Worm (Caenorhabditis elegans) whole organism, mixed stage, embryonic: ENCODE measurements around the gene C05C12.4.

Experiments
- ces-1 ChIP-seq: fragments of 150-350 bp; optimal IDR thresholded peaks from 2 replicates; lab custom pipeline; 2014; ENCODE audit warnings: missing biosample characterization, missing genetic modification reagents, missing genetic modification characterization
- elt-1 ChIP-seq: sonication (generic microtip); optimal IDR thresholded peaks from 2 replicates; lab custom pipeline; 2017; ENCODE audit warnings: missing genetic modification characterization, mild to moderate bottlenecking, missing compliant biosample characterization, antibody characterized with exemption, moderate library complexity, borderline replicate concordance; ENCODE audit not compliant: insufficient read depth
- hlh-1 ChIP-seq: fragments of 150-350 bp; optimal IDR thresholded peaks from 2 replicates; lab custom pipeline; 2014; ENCODE audit warnings: missing biosample characterization, missing genetic modification reagents, missing genetic modification characterization
- nhr-12 ChIP-seq: fragments of 150-350 bp; optimal IDR thresholded peaks from 2 replicates; lab custom pipeline; 2014; ENCODE audit warnings: missing biosample characterization, missing genetic modification characterization
- nhr-28 ChIP-seq: fragments of 150-350 bp; optimal IDR thresholded peaks from 2 replicates; lab custom pipeline; 2014; ENCODE audit warnings: missing biosample characterization, missing genetic modification characterization
- nhr-76 ChIP-seq: sonication (generic microtip); optimal IDR thresholded peaks from 2 replicates; lab custom pipeline; 2017; ENCODE audit warnings: missing biosample characterization, missing genetic modification characterization
- pha-4 ChIP-seq: fragments of 150-350 bp; optimal IDR thresholded peaks from 2 replicates; lab custom pipeline; 2018; ENCODE audit warnings: missing biosample characterization, missing genetic modification reagents, missing genetic modification characterization
- snpc-4 ChIP-seq: fragments of 150-350 bp; optimal IDR thresholded peaks from 2 replicates; lab custom pipeline; 2014; ENCODE audit warnings: missing biosample characterization, missing genetic modification characterization
- sptf-1 ChIP-seq: sonication (generic microtip); optimal IDR thresholded peaks from 2 replicates; lab custom pipeline; 2017; ENCODE audit warnings: mild to moderate bottlenecking, missing genetic modification characterization, moderate library complexity, missing compliant biosample characterization
- unc-62 ChIP-seq: fragments of 150-350 bp; optimal IDR thresholded peaks from 2 replicates; lab custom pipeline; 2014; ENCODE audit warnings: missing biosample characterization, missing genetic modification reagents, missing genetic modification characterization

DNA sequence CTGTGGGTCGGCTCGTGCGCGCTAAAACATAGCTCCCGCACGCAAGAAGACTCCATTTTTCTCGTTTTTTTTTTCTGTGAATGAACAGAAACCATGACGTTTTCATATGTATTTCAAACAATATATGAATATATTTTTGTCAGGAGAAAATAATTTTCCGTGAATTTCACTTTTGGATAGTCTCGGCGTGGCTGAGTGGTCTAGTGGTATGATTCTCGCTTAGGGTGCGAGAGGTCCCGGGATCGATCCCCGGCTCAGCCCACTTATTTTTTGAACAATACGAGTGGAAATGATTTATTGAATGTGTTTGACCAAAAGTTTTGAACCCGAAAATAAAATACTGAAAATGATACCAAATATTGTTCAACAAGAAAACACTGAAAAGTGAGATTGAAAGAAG, 16.5 kb downstream of the C05C12.4 start:
- no peak for TF ChIP-seq sptf-1 (tag; lab: Kevin White, UChicago)
- no peak for TF ChIP-seq nhr-12 (tag; lab: Kevin White, UChicago)
- TF ChIP-seq snpc-4 (tag; lab: Kevin White, UChicago), result no peak
- TF ChIP-seq elt-1, result no peak
- no peak for TF ChIP-seq ces-1 (GFP tag; lab: Kevin White, UChicago)
- no peak for TF ChIP-seq hlh-1 (tag; lab: Kevin White, UChicago)
- TF ChIP-seq nhr-76 (tag; lab: Kevin White, UChicago), result no peak
- TF ChIP-seq unc-62 (GFP tag; lab: Kevin White, UChicago), result no peak
- no peak for TF ChIP-seq pha-4 (tag; lab: Kevin White, UChicago)
- TF ChIP-seq nhr-28 (tag; lab: Kevin White, UChicago), result no peak
